Worm (Caenorhabditis elegans) whole organism, young adult: Measurements from ENCODE around the gene cyn-17.
A peak's percentile ranks its signal among the peaks of the same experiment; 100 is the strongest.

Experiments used
- C06A6.2 ChIP-seq: fragments of 200-800 bp; sonication (Bioruptor generic); conservative IDR thresholded peaks from 2 replicates; pipeline ENCODE4 v1.3.6; 2022; ENCODE audit warnings: missing genetic modification characterization, missing compliant biosample characterization
- F33H1.4 ChIP-seq: fragments of 200-800 bp; sonication (Bioruptor generic); IDR thresholded peaks from 2 replicates; pipeline ENCODE4 v1.3.6; 2022; ENCODE audit warnings: missing genetic modification reagents, missing genetic modification characterization, missing compliant biosample characterization
- F39B2.1 ChIP-seq: fragments of 200-800 bp; sonication (Bioruptor generic); IDR thresholded peaks from 2 replicates; pipeline ENCODE4 v1.3.6; 2022; ENCODE audit warnings: missing genetic modification reagents, missing genetic modification characterization, missing compliant biosample characterization
- F52B5.7 ChIP-seq: sonication (generic microtip); optimal IDR thresholded peaks from 2 replicates; lab custom pipeline; 2016; ENCODE audit warnings: mild to moderate bottlenecking, missing genetic modification characterization, missing compliant biosample characterization
- F55B11.4 ChIP-seq: sonication (generic microtip); optimal IDR thresholded peaks from 2 replicates; lab custom pipeline; 2016; ENCODE audit warnings: missing compliant biosample characterization, missing genetic modification characterization, borderline replicate concordance; ENCODE audit not compliant: insufficient read depth
- F57A8.1 ChIP-seq: fragments of 200-800 bp; sonication (Bioruptor generic); optimal IDR thresholded peaks from 2 replicates; lab custom pipeline; 2018; ENCODE audit warnings: mild to moderate bottlenecking, missing genetic modification characterization, moderate library complexity, missing compliant biosample characterization
- K11D2.4 ChIP-seq: fragments of 200-800 bp; sonication (Bioruptor generic); IDR thresholded peaks from 2 replicates; pipeline ENCODE4 v1.3.6; 2022; ENCODE audit warnings: missing genetic modification reagents, missing genetic modification characterization, missing compliant biosample characterization
- K12H6.12 ChIP-seq: fragments of 200-800 bp; sonication (Bioruptor generic); optimal IDR thresholded peaks from 2 replicates; lab custom pipeline; 2018; ENCODE audit warnings: mild to moderate bottlenecking, missing genetic modification characterization, missing compliant biosample characterization
- T26A5.8 ChIP-seq: sonication (generic microtip); optimal IDR thresholded peaks from 2 replicates; lab custom pipeline; 2016; ENCODE audit warnings: missing genetic modification characterization, missing compliant biosample characterization
- Y53G8AR.9 ChIP-seq: fragments of 200-800 bp; sonication (Bioruptor generic); conservative IDR thresholded peaks from 2 replicates; pipeline ENCODE4 v1.3.6; 2022; ENCODE audit warnings: missing genetic modification reagents, missing genetic modification characterization, missing compliant biosample characterization
- aptf-3 ChIP-seq: fragments of 200-800 bp; sonication (Bioruptor generic); IDR thresholded peaks from 2 replicates; pipeline ENCODE4 v1.3.6; 2022; ENCODE audit warnings: missing genetic modification characterization, missing compliant biosample characterization
- atf-7 ChIP-seq: sonication (generic microtip); optimal IDR thresholded peaks from 2 replicates; lab custom pipeline; 2017; ENCODE audit warnings: mild to moderate bottlenecking, missing genetic modification characterization, missing compliant biosample characterization
- attf-6 ChIP-seq: fragments of 200-800 bp; sonication (Bioruptor generic); IDR thresholded peaks from 2 replicates; pipeline ENCODE4 v1.3.6; 2022; ENCODE audit warnings: missing genetic modification reagents, missing genetic modification characterization, missing compliant biosample characterization
- ccch-3 ChIP-seq: fragments of 200-800 bp; sonication (Bioruptor generic); optimal IDR thresholded peaks from 2 replicates; lab custom pipeline; 2018; ENCODE audit warnings: mild to moderate bottlenecking, missing genetic modification characterization, missing compliant biosample characterization
- ceh-100 ChIP-seq: fragments of 200-800 bp; sonication (Bioruptor generic); IDR thresholded peaks from 2 replicates; pipeline ENCODE4 v1.3.6; 2022; ENCODE audit warnings: missing genetic modification reagents, missing genetic modification characterization, missing compliant biosample characterization
- ceh-40 ChIP-seq: fragments of 200-800 bp; sonication (Bioruptor generic); IDR thresholded peaks from 2 replicates; pipeline ENCODE4 v1.3.6; 2022; ENCODE audit warnings: missing genetic modification characterization, missing compliant biosample characterization
- ceh-58 ChIP-seq: fragments of 200-800 bp; sonication (Bioruptor generic); IDR thresholded peaks from 2 replicates; pipeline ENCODE4 v1.3.6; 2022; ENCODE audit warnings: missing genetic modification characterization, missing compliant biosample characterization
- ceh-79 ChIP-seq: sonication (generic microtip); optimal IDR thresholded peaks from 2 replicates; lab custom pipeline; 2017; ENCODE audit warnings: mild to moderate bottlenecking, missing genetic modification characterization, missing compliant biosample characterization
- die-1 ChIP-seq: sonication (generic microtip); optimal IDR thresholded peaks from 2 replicates; lab custom pipeline; 2016; ENCODE audit warnings: missing genotype, mild to moderate bottlenecking, missing genetic modification characterization, missing compliant biosample characterization
- dox-1 ChIP-seq: fragments of 200-800 bp; sonication (Bioruptor generic); IDR thresholded peaks from 2 replicates; pipeline ENCODE4 v1.3.6; 2022; ENCODE audit warnings: missing genetic modification reagents, missing genetic modification characterization, missing compliant biosample characterization
- efl-1 ChIP-seq: fragments of 150-350 bp; optimal IDR thresholded peaks from 2 replicates; lab custom pipeline; 2014; ENCODE audit warnings: missing biosample characterization, missing genetic modification reagents, missing genetic modification characterization
- egl-44 ChIP-seq: fragments of 200-800 bp; sonication (Bioruptor generic); IDR thresholded peaks from 2 replicates; pipeline ENCODE4 v1.3.6; 2022; ENCODE audit warnings: missing genetic modification reagents, missing genetic modification characterization, missing compliant biosample characterization
- ekl-4 ChIP-seq: fragments of 200-800 bp; sonication (Bioruptor generic); IDR thresholded peaks from 2 replicates; pipeline ENCODE4 v1.3.6; 2022; ENCODE audit warnings: missing genetic modification reagents, missing genetic modification characterization, missing compliant biosample characterization
- fkh-3 ChIP-seq: sonication (generic microtip); optimal IDR thresholded peaks from 2 replicates; lab custom pipeline; 2016; ENCODE audit warnings: mild to moderate bottlenecking, missing genetic modification characterization, missing compliant biosample characterization
- hlh-12 ChIP-seq: sonication (generic microtip); optimal IDR thresholded peaks from 2 replicates; lab custom pipeline; 2016; ENCODE audit warnings: missing genetic modification characterization, missing compliant biosample characterization
- hmg-1.2 ChIP-seq: fragments of 200-800 bp; sonication (Bioruptor generic); IDR thresholded peaks from 2 replicates; pipeline ENCODE4 v1.3.6; 2022; ENCODE audit warnings: missing genetic modification reagents, missing genetic modification characterization, missing compliant biosample characterization
- hrde-1 ChIP-seq: sonication (generic microtip); optimal IDR thresholded peaks from 2 replicates; lab custom pipeline; 2016; ENCODE audit warnings: missing genetic modification characterization, mild to moderate bottlenecking, missing compliant biosample characterization, moderate library complexity, missing genotype, missing genetic modification reagents, borderline replicate concordance
- let-607 ChIP-seq, 2 experiments: fragments of 200-800 bp in 1 of 2; sonication (Bioruptor generic) in 1 of 2; sonication (generic microtip) in 1 of 2; optimal IDR thresholded peaks; 2 replicates each; lab custom pipeline; 2016 to 2018; ENCODE audit warnings: mild to moderate bottlenecking in 2 of 2, missing compliant biosample characterization in 2 of 2, missing genetic modification characterization in 2 of 2, moderate library complexity in 2 of 2, missing genotype in 1 of 2
- lir-1 ChIP-seq: fragments of 200-800 bp; sonication (Bioruptor generic); conservative IDR thresholded peaks from 2 replicates; pipeline ENCODE4 v1.3.6; 2022; ENCODE audit warnings: missing genetic modification reagents, missing genetic modification characterization, missing compliant biosample characterization
- lsl-1 ChIP-seq: fragments of 200-800 bp; sonication (Bioruptor generic); optimal IDR thresholded peaks from 2 replicates; lab custom pipeline; 2018; ENCODE audit warnings: mild to moderate bottlenecking, missing genetic modification characterization, moderate library complexity, missing compliant biosample characterization
- madf-10 ChIP-seq: sonication (generic microtip); optimal IDR thresholded peaks from 2 replicates; lab custom pipeline; 2016; ENCODE audit warnings: mild to moderate bottlenecking, missing genetic modification characterization, missing compliant biosample characterization
- madf-8 ChIP-seq: fragments of 200-800 bp; sonication (Bioruptor generic); conservative IDR thresholded peaks from 2 replicates; pipeline ENCODE4 v1.3.6; 2022; ENCODE audit warnings: missing genetic modification reagents, missing genetic modification characterization, missing compliant biosample characterization
- mes-4 ChIP-seq: sonication (generic microtip); optimal IDR thresholded peaks from 2 replicates; lab custom pipeline; 2016; ENCODE audit warnings: missing genotype, missing genetic modification characterization, missing compliant biosample characterization
- mxl-1 ChIP-seq: sonication (generic microtip); optimal IDR thresholded peaks from 2 replicates; lab custom pipeline; 2016; ENCODE audit warnings: missing genetic modification characterization, missing compliant biosample characterization
- nhr-179 ChIP-seq: sonication (generic microtip); optimal IDR thresholded peaks from 2 replicates; lab custom pipeline; 2016; ENCODE audit warnings: mild to moderate bottlenecking, missing genetic modification characterization, missing compliant biosample characterization
- nhr-80 ChIP-seq: sonication (generic microtip); optimal IDR thresholded peaks from 2 replicates; lab custom pipeline; 2016; ENCODE audit warnings: missing genetic modification characterization, missing compliant biosample characterization
- rcor-1 ChIP-seq: fragments of 200-800 bp; sonication (Bioruptor generic); IDR thresholded peaks from 2 replicates; pipeline ENCODE4 v1.3.6; 2022; ENCODE audit warnings: missing genetic modification reagents, missing genetic modification characterization, missing compliant biosample characterization
- repo-1 ChIP-seq: sonication (generic microtip); optimal IDR thresholded peaks from 2 replicates; lab custom pipeline; 2017; ENCODE audit warnings: mild to moderate bottlenecking, missing genetic modification characterization, missing compliant biosample characterization
- sdz-38 ChIP-seq: sonication (generic microtip); optimal IDR thresholded peaks from 2 replicates; lab custom pipeline; 2016; ENCODE audit warnings: missing genotype, missing genetic modification characterization, missing compliant biosample characterization
- sea-2 ChIP-seq: fragments of 200-800 bp; sonication (Bioruptor generic); IDR thresholded peaks from 2 replicates; pipeline ENCODE4 v1.3.6; 2022; ENCODE audit warnings: missing genetic modification characterization, missing compliant biosample characterization
- snpc-1.1 ChIP-seq: sonication (generic microtip); optimal IDR thresholded peaks from 2 replicates; lab custom pipeline; 2017; ENCODE audit warnings: missing genetic modification characterization, mild to moderate bottlenecking, missing compliant biosample characterization, antibody characterized with exemption, moderate library complexity, missing genotype, missing genetic modification reagents; ENCODE audit not compliant: insufficient read depth
- snpc-1.3 ChIP-seq: sonication (generic microtip); optimal IDR thresholded peaks from 2 replicates; lab custom pipeline; 2017; ENCODE audit warnings: missing genetic modification characterization, mild to moderate bottlenecking, missing compliant biosample characterization, antibody characterized with exemption, moderate library complexity, missing genotype, missing genetic modification reagents; ENCODE audit not compliant: insufficient read depth
- xnd-1 ChIP-seq: sonication (generic microtip); optimal IDR thresholded peaks from 2 replicates; lab custom pipeline; 2016; ENCODE audit warnings: missing genotype, missing genetic modification reagents, missing genetic modification characterization, missing compliant biosample characterization
- ztf-25 ChIP-seq: fragments of 200-800 bp; sonication (Bioruptor generic); IDR thresholded peaks from 2 replicates; pipeline ENCODE4 v1.3.6; 2022; ENCODE audit warnings: missing genetic modification reagents, missing genetic modification characterization, missing compliant biosample characterization
- ztf-26 ChIP-seq: sonication (generic microtip); optimal IDR thresholded peaks from 2 replicates; lab custom pipeline; 2017; ENCODE audit warnings: missing genetic modification characterization, missing compliant biosample characterization
- ztf-3 ChIP-seq: fragments of 200-800 bp; sonication (Bioruptor generic); optimal IDR thresholded peaks from 2 replicates; lab custom pipeline; 2018; ENCODE audit warnings: mild to moderate bottlenecking, missing genetic modification characterization, missing compliant biosample characterization

Gene cyn-17

ce11 chrV:5790497-5791280 lies 8.8 kb upstream of the cyn-17 start, which contains the start of the genes nhr-142 and F44E7.9 (continued):
- no peak for TF ChIP-seq attf-6 (GFP tag; lab: Robert Waterston, UW)
- TF ChIP-seq ceh-100: peak; percentile 95
- TF ChIP-seq snpc-1.1 (tag; lab: Kevin White, UChicago): no peak
- TF ChIP-seq mxl-1 (tag; lab: Kevin White, UChicago): no peak
- no peak for TF ChIP-seq F39B2.1
- peak; percentile 84; the same call in 1 of the 2 replicates for TF ChIP-seq Y53G8AR.9 (GFP tag; lab: Robert Waterston, UW)
- TF ChIP-seq ztf-3 (GFP tag; lab: Kevin White, UChicago): no peak
- TF ChIP-seq fkh-3 (tag; lab: Kevin White, UChicago): no peak
- TF ChIP-seq sea-2 (GFP tag; lab: Robert Waterston, UW): no peak
- peak; percentile 57 for TF ChIP-seq repo-1
- TF ChIP-seq hmg-1.2 (GFP tag; lab: Robert Waterston, UW): peak; percentile 58
- TF ChIP-seq efl-1: peak; percentile 52
- TF ChIP-seq ceh-40 (GFP tag; lab: Robert Waterston, UW): no peak
- peak; percentile 87 for TF ChIP-seq rcor-1 (GFP tag; lab: Robert Waterston, UW)
- TF ChIP-seq lir-1 (GFP tag; lab: Robert Waterston, UW): peak; percentile 73
- TF ChIP-seq ccch-3: no peak
- TF ChIP-seq ceh-58: no peak
- peak; percentile 67 for TF ChIP-seq F33H1.4 (GFP tag; lab: Robert Waterston, UW)
- no peak for TF ChIP-seq ceh-79 (tag; lab: Kevin White, UChicago)
- peak; percentile 66 for TF ChIP-seq K12H6.12 (tag; lab: Kevin White, UChicago)
- TF ChIP-seq madf-8 (GFP tag; lab: Robert Waterston, UW): peak; percentile 47
- TF ChIP-seq hlh-12 (tag; lab: Kevin White, UChicago): no peak
- peak; percentile 53 for TF ChIP-seq xnd-1 (tag; lab: Kevin White, UChicago)
- TF ChIP-seq ztf-25: 0 out of 2 replicates have a peak, but pooled peaks have one; percentile 9
- TF ChIP-seq F52B5.7 (tag; lab: Kevin White, UChicago): no peak
- no peak for TF ChIP-seq aptf-3
- peak in 1 of 2 experiments; percentile 53 for TF ChIP-seq let-607 (tag; optimal IDR thresholded peaks at IDR 0.05; lab: Kevin White, UChicago)
- peak; percentile 32 for TF ChIP-seq atf-7 (tag; lab: Kevin White, UChicago)
- TF ChIP-seq die-1: no peak
- no peak for TF ChIP-seq nhr-179
- no peak for TF ChIP-seq T26A5.8
- peak; percentile 73 for TF ChIP-seq lsl-1 (GFP tag; lab: Kevin White, UChicago)
- peak; percentile 71 for TF ChIP-seq madf-10 (tag; lab: Kevin White, UChicago)
- peak; percentile 47 for TF ChIP-seq ztf-26 (tag; lab: Kevin White, UChicago)
- peak; percentile 95 for TF ChIP-seq dox-1 (GFP tag; lab: Robert Waterston, UW)
- TF ChIP-seq egl-44 (GFP tag; lab: Robert Waterston, UW): peak; percentile 48; the same call in 1 of the 2 replicates
- TF ChIP-seq sdz-38 (tag; lab: Kevin White, UChicago): no peak
- TF ChIP-seq C06A6.2: peak; percentile 81
- TF ChIP-seq K11D2.4 (GFP tag; lab: Robert Waterston, UW): peak; percentile 70
- TF ChIP-seq snpc-1.3 (tag; lab: Kevin White, UChicago): no peak
- no peak for TF ChIP-seq F57A8.1 (GFP tag; lab: Kevin White, UChicago)
- no peak for TF ChIP-seq hrde-1 (tag; lab: Kevin White, UChicago)
- no peak for TF ChIP-seq F55B11.4
- TF ChIP-seq ekl-4: peak; percentile 30; the same call in 1 of the 2 replicates
- TF ChIP-seq nhr-80 (tag; lab: Kevin White, UChicago): peak; percentile 73
- no peak for TF ChIP-seq mes-4 (tag; lab: Kevin White, UChicago)
